Fruit fly (Drosophila melanogaster): ENCODE measurements around the gene CG17195.

The CG17195 gene

dm6 chr3R:25737735-25738371 lies 39.1 kb downstream of the CG17195 start (continued):
- TF ChIP-seq cg (GFP tag; optimal IDR thresholded peaks at IDR 0.05) (no peak), CG32772 (GFP tag; IDR thresholded peaks at IDR 0.05) (peak; percentile 92), CG6683 (GFP tag; optimal IDR thresholded peaks at IDR 0.05) (no peak), E2f1 (GFP tag; IDR thresholded peaks at IDR 0.05) (peak; percentile 90), fd3F (GFP tag; optimal IDR thresholded peaks at IDR 0.05) (peak; percentile 70), scrt (GFP tag; optimal IDR thresholded peaks at IDR 0.05) (peak; percentile 82), CG16815 (GFP tag; optimal IDR thresholded peaks at IDR 0.05) (peak; percentile 73), nmo (GFP tag; optimal IDR thresholded peaks at IDR 0.05) (peak; percentile 97), Hmx (GFP tag; optimal IDR thresholded peaks at IDR 0.05) (peak; percentile 77), CG15011 (GFP tag; optimal IDR thresholded peaks at IDR 0.05) (peak; percentile 69), Six4 (GFP tag; optimal IDR thresholded peaks at IDR 0.05) (peak; percentile 93), CG7372 (GFP tag; IDR thresholded peaks at IDR 0.05) (peak; percentile 64; the same call in 1 of the 2 replicates), CG2712 (tag; optimal IDR thresholded peaks at IDR 0.05) (peak; percentile 96), B-H1 (GFP tag; IDR thresholded peaks at IDR 0.05) (peak; percentile 83), stc (GFP tag; IDR thresholded peaks at IDR 0.05) (peak; percentile 84), gcm2 (GFP tag; optimal IDR thresholded peaks at IDR 0.05) (peak; percentile 78), CG14667 (GFP tag; IDR thresholded peaks at IDR 0.05) (peak; percentile 87), CG15479 (GFP tag; optimal IDR thresholded peaks at IDR 0.05) (no peak), Doc2 (GFP tag; IDR thresholded peaks at IDR 0.05) (peak; percentile 38; the same call in 1 of the 2 replicates), Meics (GFP tag; optimal IDR thresholded peaks at IDR 0.05) (peak; percentile 81), CG10462 (GFP tag; optimal IDR thresholded peaks at IDR 0.05) (peak; percentile 84), CG2116 (GFP tag; optimal IDR thresholded peaks at IDR 0.05) (peak; percentile 30), CG13287 (GFP tag; IDR thresholded peaks at IDR 0.05; ENCODE audit: partially characterized antibody) (no peak), MESR4 (GFP tag; optimal IDR thresholded peaks at IDR 0.05) (no peak), dysf (GFP tag; IDR thresholded peaks at IDR 0.05) (peak; percentile 90), CG7987 (GFP tag; optimal IDR thresholded peaks at IDR 0.05) (peak; percentile 85), Bgb (GFP tag; IDR thresholded peaks at IDR 0.05; ENCODE audit: partially characterized antibody) (no peak), CrebB (tag; optimal IDR thresholded peaks at IDR 0.05) (peak; percentile 82), NfI (GFP tag; optimal IDR thresholded peaks at IDR 0.05) (peak; percentile 94), CG10147 (GFP tag; optimal IDR thresholded peaks at IDR 0.05) (peak; percentile 77), BEAF-32 (GFP tag; optimal IDR thresholded peaks at IDR 0.05) (no peak), CG31224 (GFP tag; IDR thresholded peaks at IDR 0.05) (peak; percentile 83), ranshi (GFP tag; IDR thresholded peaks at IDR 0.05) (peak; percentile 92), CG9437 (GFP tag; optimal IDR thresholded peaks at IDR 0.05) (peak; percentile 82), ato (GFP tag; IDR thresholded peaks at IDR 0.05; ENCODE audit: partially characterized antibody) (no peak), HmgD (GFP tag; optimal IDR thresholded peaks at IDR 0.05) (peak; percentile 89), chif (GFP tag; optimal IDR thresholded peaks at IDR 0.05) (peak; percentile 92 to 95), CG17568 (GFP tag; optimal IDR thresholded peaks at IDR 0.05) (peak; percentile 77), gt (GFP tag; IDR thresholded peaks at IDR 0.05) (peak; percentile 90), HmgZ (tag; optimal IDR thresholded peaks at IDR 0.05) (peak; percentile 86), CG33557 (GFP tag; optimal IDR thresholded peaks at IDR 0.05) (peak; percentile 87), CG8478 (optimal IDR thresholded peaks at IDR 0.05) (no peak), trh (GFP tag; optimal IDR thresholded peaks at IDR 0.05) (peak; percentile 82), Poxn (GFP tag; IDR thresholded peaks at IDR 0.05) (peak; percentile 61), CG6175 (GFP tag; IDR thresholded peaks at IDR 0.05) (peak; percentile 78), danr (GFP tag; IDR thresholded peaks at IDR 0.05) (peak; percentile 80), CG11723 (GFP tag; optimal IDR thresholded peaks at IDR 0.05) (peak; percentile 84), ttk (GFP tag; IDR thresholded peaks at IDR 0.05) (peak; percentile 94), CG3163 (GFP tag; optimal IDR thresholded peaks at IDR 0.05) (peak; percentile 92)

Measured in whole organism, embryonic.